Worm (Caenorhabditis elegans) whole organism, L4 larva: Measurements from ENCODE around the gene F47B8.14.

ENCODE experiments used
- F26F4.8 ChIP-seq: fragments of 200-800 bp; sonication (Bioruptor generic); conservative IDR thresholded peaks from 2 replicates; pipeline ENCODE4 v1.3.6; 2022; ENCODE audit warnings: missing genetic modification characterization, missing compliant biosample characterization
- R02D3.7 ChIP-seq: fragments of 150-350 bp; sonication (generic microtip); optimal IDR thresholded peaks from 3 replicates; lab custom pipeline; 2014; ENCODE audit warnings: missing biosample characterization, missing genetic modification characterization
- aha-1 ChIP-seq: fragments of 150-350 bp; peaks from one replicate; lab custom pipeline; 2014; ENCODE audit warnings: missing biosample characterization, missing genetic modification characterization
- aly-2 ChIP-seq: sonication (generic microtip); optimal IDR thresholded peaks from 2 replicates; lab custom pipeline; 2018; ENCODE audit warnings: missing biosample characterization, missing genetic modification characterization
- arid-1 ChIP-seq: fragments of 200-800 bp; sonication (Bioruptor generic); conservative IDR thresholded peaks from 2 replicates; pipeline ENCODE4 v1.3.6; 2022; ENCODE audit warnings: missing genetic modification reagents, missing genetic modification characterization, missing compliant biosample characterization
- attf-4 ChIP-seq: sonication (generic microtip); optimal IDR thresholded peaks from 3 replicates; lab custom pipeline; 2017; ENCODE audit warnings: missing biosample characterization, missing genetic modification characterization
- ceh-28 ChIP-seq: fragments of 150-350 bp; optimal IDR thresholded peaks from 2 replicates; lab custom pipeline; 2014; ENCODE audit warnings: missing biosample characterization, missing genetic modification reagents, missing genetic modification characterization
- ceh-32 ChIP-seq: sonication (generic microtip); optimal IDR thresholded peaks from 2 replicates; lab custom pipeline; 2016; ENCODE audit warnings: mild to moderate bottlenecking, missing genetic modification characterization, missing compliant biosample characterization; ENCODE audit not compliant: poor library complexity
- ceh-62 ChIP-seq: sonication (generic microtip); optimal IDR thresholded peaks from 2 replicates; lab custom pipeline; 2017; ENCODE audit warnings: missing biosample characterization, missing genetic modification characterization
- ctbp-1 ChIP-seq: fragments of 200-800 bp; sonication (Bioruptor generic); IDR thresholded peaks from 2 replicates; pipeline ENCODE4 v1.3.6; 2022; ENCODE audit warnings: missing genetic modification reagents, missing genetic modification characterization, missing compliant biosample characterization
- daf-16 ChIP-seq, 3 experiments: sonication (generic microtip); optimal IDR thresholded peaks; 2 replicates each; lab custom pipeline; 2016 to 2017; ENCODE audit warnings: missing genetic modification characterization in 3 of 3, missing genetic modification reagents in 3 of 3, mild to moderate bottlenecking in 2 of 3, missing compliant biosample characterization in 2 of 3, missing biosample characterization in 1 of 3, moderate library complexity in 1 of 3
- daf-8 ChIP-seq: fragments of 200-800 bp; sonication (Bioruptor generic); IDR thresholded peaks from 2 replicates; pipeline ENCODE4 v1.3.6; 2022; ENCODE audit warnings: missing genetic modification characterization, missing compliant biosample characterization
- dmd-6 ChIP-seq: fragments of 200-800 bp; sonication (Bioruptor generic); IDR thresholded peaks from 2 replicates; pipeline ENCODE4 v1.3.6; 2022; ENCODE audit warnings: missing genetic modification reagents, missing genetic modification characterization, missing compliant biosample characterization
- dmd-8 ChIP-seq: fragments of 200-800 bp; sonication (Bioruptor generic); IDR thresholded peaks from 2 replicates; pipeline ENCODE4 v1.3.6; 2022; ENCODE audit warnings: missing genetic modification characterization, missing compliant biosample characterization
- egl-27 ChIP-seq: sonication (generic microtip); optimal IDR thresholded peaks from 3 replicates; lab custom pipeline; 2017; ENCODE audit warnings: missing biosample characterization, missing genetic modification reagents, missing genetic modification characterization
- hlh-30 ChIP-seq: sonication (generic microtip); optimal IDR thresholded peaks from 2 replicates; lab custom pipeline; 2017; ENCODE audit warnings: antibody characterized with exemption, mild to moderate bottlenecking, missing genetic modification characterization, missing compliant biosample characterization; ENCODE audit not compliant: insufficient read depth
- hmg-1.1 ChIP-seq: fragments of 200-800 bp; sonication (Bioruptor generic); IDR thresholded peaks from 2 replicates; pipeline ENCODE4 v1.3.6; 2022; ENCODE audit warnings: missing genetic modification reagents, missing genetic modification characterization, missing compliant biosample characterization
- lin-1 ChIP-seq: fragments of 200-800 bp; sonication (Bioruptor generic); IDR thresholded peaks from 2 replicates; pipeline ENCODE4 v1.3.6; 2022; ENCODE audit warnings: missing genetic modification reagents, missing genetic modification characterization, missing compliant biosample characterization
- lin-38 ChIP-seq: fragments of 200-800 bp; sonication (Bioruptor generic); IDR thresholded peaks from 2 replicates; pipeline ENCODE4 v1.3.6; 2022; ENCODE audit warnings: missing genetic modification reagents, missing genetic modification characterization, missing compliant biosample characterization
- madf-5 ChIP-seq, 2 experiments: fragments of 200-800 bp; sonication (Bioruptor generic); IDR thresholded peaks; 2 replicates each; pipeline ENCODE4 v1.3.6; 2022; ENCODE audit warnings: missing compliant biosample characterization in 2 of 2, missing genetic modification characterization in 2 of 2
- madf-9 ChIP-seq: fragments of 200-800 bp; sonication (Bioruptor generic); conservative IDR thresholded peaks from 2 replicates; pipeline ENCODE4 v1.3.6; 2022; ENCODE audit warnings: missing genetic modification reagents, missing genetic modification characterization, missing compliant biosample characterization
- mdl-1 ChIP-seq, 2 experiments: fragments of 150-350 bp in 1 of 2; sonication (generic microtip) in 1 of 2; optimal IDR thresholded peaks; 2 replicates each; lab custom pipeline; 2014 to 2017; ENCODE audit warnings: missing biosample characterization in 2 of 2, missing genetic modification characterization in 2 of 2
- mep-1 ChIP-seq: fragments of 150-350 bp; sonication (generic microtip); optimal IDR thresholded peaks from 3 replicates; lab custom pipeline; 2014; ENCODE audit warnings: missing biosample characterization, missing genetic modification characterization
- mxl-3 ChIP-seq: fragments of 200-800 bp; sonication (Bioruptor generic); optimal IDR thresholded peaks from 2 replicates; lab custom pipeline; 2018; ENCODE audit warnings: mild to moderate bottlenecking, missing genetic modification characterization, missing compliant biosample characterization
- nhr-10 ChIP-seq: fragments of 150-350 bp; optimal IDR thresholded peaks from 2 replicates; lab custom pipeline; 2014; ENCODE audit warnings: missing biosample characterization, missing genetic modification characterization
- nhr-111 ChIP-seq: fragments of 200-800 bp; sonication (Bioruptor generic); optimal IDR thresholded peaks from 2 replicates; lab custom pipeline; 2018; ENCODE audit warnings: mild to moderate bottlenecking, missing genetic modification characterization, missing compliant biosample characterization
- nhr-25 ChIP-seq: sonication (generic microtip); optimal IDR thresholded peaks from 2 replicates; lab custom pipeline; 2017; ENCODE audit warnings: missing genetic modification characterization, mild to moderate bottlenecking, missing compliant biosample characterization, antibody characterized with exemption, moderate library complexity, borderline replicate concordance; ENCODE audit not compliant: insufficient read depth
- nhr-28 ChIP-seq: fragments of 150-350 bp; optimal IDR thresholded peaks from 2 replicates; lab custom pipeline; 2014; ENCODE audit warnings: missing biosample characterization, missing genetic modification characterization
- nhr-41 ChIP-seq: fragments of 200-800 bp; sonication (Bioruptor generic); IDR thresholded peaks from 2 replicates; pipeline ENCODE4 v1.3.6; 2022; ENCODE audit warnings: missing genetic modification reagents, missing genetic modification characterization, missing compliant biosample characterization
- nhr-6 ChIP-seq: fragments of 150-350 bp; optimal IDR thresholded peaks from 2 replicates; lab custom pipeline; 2014; ENCODE audit warnings: missing biosample characterization, missing genetic modification characterization
- nhr-76 ChIP-seq: fragments of 150-350 bp; optimal IDR thresholded peaks from 2 replicates; lab custom pipeline; 2014; ENCODE audit warnings: missing biosample characterization, missing genetic modification characterization
- pha-4 ChIP-seq, 2 experiments: fragments of 150-350 bp in 1 of 2; fragments of 200-800 bp in 1 of 2; sonication (Bioruptor generic) in 1 of 2; IDR thresholded peaks in 1 of 2; optimal IDR thresholded peaks in 1 of 2; 2 replicates each; pipeline versions ENCODE4 v1.3.6 to Lab custom; 2014 to 2022; ENCODE audit warnings: missing genetic modification characterization in 2 of 2, missing genetic modification reagents in 2 of 2, missing biosample characterization in 1 of 2, missing compliant biosample characterization in 1 of 2
- pqm-1 ChIP-seq: sonication (generic microtip); optimal IDR thresholded peaks from 2 replicates; lab custom pipeline; 2017; ENCODE audit warnings: missing biosample characterization, missing genetic modification characterization
- rbr-2 ChIP-seq: sonication (generic microtip); optimal IDR thresholded peaks from 2 replicates; lab custom pipeline; 2016; ENCODE audit warnings: missing genotype, missing genetic modification characterization, missing compliant biosample characterization
- sdz-12 ChIP-seq: fragments of 200-800 bp; sonication (Bioruptor generic); optimal IDR thresholded peaks from 2 replicates; lab custom pipeline; 2018; ENCODE audit warnings: mild to moderate bottlenecking, missing genetic modification characterization, missing compliant biosample characterization
- skn-1 ChIP-seq: fragments of 150-350 bp; optimal IDR thresholded peaks from 2 replicates; lab custom pipeline; 2014; ENCODE audit warnings: missing biosample characterization, missing genetic modification characterization
- snpc-1.2 ChIP-seq: fragments of 200-800 bp; sonication (Bioruptor generic); IDR thresholded peaks from 2 replicates; pipeline ENCODE4 v1.3.6; 2022; ENCODE audit warnings: missing genetic modification reagents, missing genetic modification characterization, missing compliant biosample characterization
- spr-1 ChIP-seq: sonication (generic microtip); optimal IDR thresholded peaks from 2 replicates; lab custom pipeline; 2016; ENCODE audit warnings: mild to moderate bottlenecking, missing genetic modification characterization, missing compliant biosample characterization
- tra-1 ChIP-seq: fragments of 200-800 bp; sonication (Bioruptor generic); IDR thresholded peaks from 2 replicates; pipeline ENCODE4 v1.3.6; 2022; ENCODE audit warnings: missing genetic modification reagents, missing genetic modification characterization, missing compliant biosample characterization
- unc-130 ChIP-seq: sonication (generic microtip); optimal IDR thresholded peaks from 2 replicates; lab custom pipeline; 2016; ENCODE audit warnings: missing genetic modification reagents, missing genetic modification characterization, missing compliant biosample characterization
- vab-7 ChIP-seq: fragments of 200-800 bp; sonication (Bioruptor generic); IDR thresholded peaks from 2 replicates; pipeline ENCODE4 v1.3.6; 2022; ENCODE audit warnings: missing genetic modification reagents, missing genetic modification characterization, missing compliant biosample characterization
- zag-1 ChIP-seq: fragments of 150-350 bp; optimal IDR thresholded peaks from 2 replicates; lab custom pipeline; 2014; ENCODE audit warnings: missing biosample characterization, missing genetic modification characterization
- zfp-2 ChIP-seq: sonication (generic microtip); optimal IDR thresholded peaks from 2 replicates; lab custom pipeline; 2016; ENCODE audit warnings: mild to moderate bottlenecking, missing genetic modification characterization, missing compliant biosample characterization
- zip-11 ChIP-seq: fragments of 200-800 bp; sonication (Bioruptor generic); IDR thresholded peaks from 2 replicates; pipeline ENCODE4 v1.3.6; 2022; ENCODE audit warnings: missing genetic modification characterization, missing compliant biosample characterization
- ztf-11 ChIP-seq: fragments of 150-350 bp; optimal IDR thresholded peaks from 2 replicates; lab custom pipeline; 2014; ENCODE audit warnings: missing biosample characterization, missing genetic modification characterization
- ztf-7 ChIP-seq: fragments of 150-350 bp; optimal IDR thresholded peaks from 2 replicates; lab custom pipeline; 2014; ENCODE audit warnings: missing biosample characterization, missing genetic modification characterization

F47B8.14 gene

DNA sequence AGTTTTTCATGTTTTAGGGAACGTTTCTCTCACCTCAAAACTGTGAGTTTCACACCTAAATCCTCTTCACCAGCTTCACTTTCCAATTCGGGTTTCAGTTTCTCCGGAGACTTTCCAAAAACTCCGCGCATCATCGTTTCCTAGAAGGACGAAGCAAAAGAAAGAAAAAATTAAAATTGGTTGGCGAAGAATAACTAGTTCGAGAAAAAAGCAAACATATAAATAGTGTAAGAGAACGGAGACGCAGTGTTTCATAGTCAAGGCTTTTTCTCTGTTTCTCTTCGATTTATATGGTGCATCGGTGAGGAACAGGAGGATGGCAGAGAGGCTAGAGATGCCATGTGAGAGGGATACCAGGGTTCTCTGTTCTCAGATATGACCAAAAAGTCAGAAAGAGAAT lies 2.4 kb downstream of the F47B8.14 start, which contains the start of gene F47B8.3 (continued):
- TF ChIP-seq snpc-1.2: no peak
- peak; percentile 59 for TF ChIP-seq mep-1 (tag; lab: Kevin White, UChicago)

DNA sequence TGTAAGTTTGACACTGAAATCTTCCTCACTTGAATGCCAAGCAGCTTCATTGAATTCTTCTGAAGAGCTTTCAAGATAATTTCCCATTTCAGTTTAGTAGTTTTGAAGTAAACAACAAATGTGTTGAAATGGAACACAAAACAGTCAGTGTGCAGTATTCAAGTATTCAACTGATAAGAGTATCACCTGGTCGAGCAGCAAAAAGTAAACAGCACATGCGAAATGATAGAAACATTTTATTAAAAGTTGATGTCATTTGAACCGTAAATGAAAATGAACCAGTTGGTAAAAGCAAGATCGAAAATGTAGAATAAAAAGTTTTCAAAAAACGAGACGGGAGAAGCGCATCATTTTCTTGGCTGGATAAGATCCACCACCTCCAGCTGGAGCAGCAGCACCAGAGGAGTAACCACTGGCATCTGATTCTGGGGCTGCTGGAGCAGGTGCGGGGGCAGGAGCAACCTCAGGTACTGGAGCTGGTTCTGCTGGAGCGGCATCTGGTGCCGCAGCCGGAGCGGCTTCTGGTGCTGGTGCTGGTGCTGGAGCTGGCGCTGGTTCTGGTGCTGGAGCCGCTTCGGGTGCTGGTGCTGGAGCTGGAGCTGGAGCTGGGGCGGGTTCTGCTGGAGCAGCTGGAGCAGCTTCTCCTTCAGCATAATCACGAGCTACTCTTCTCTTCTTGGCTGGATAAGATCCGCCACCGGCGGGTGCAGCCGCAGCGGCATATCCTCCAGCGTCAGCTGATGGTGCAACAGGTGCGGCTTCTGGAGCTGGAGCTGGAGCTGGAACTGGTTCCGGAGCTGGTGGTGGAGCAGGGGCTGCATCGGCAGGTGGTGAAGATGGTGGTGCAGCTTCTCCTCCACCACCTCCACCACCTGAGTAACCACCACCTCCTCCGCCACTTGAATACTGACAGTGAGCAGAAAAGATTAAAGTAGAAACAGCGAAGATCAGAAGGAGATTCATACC lies 4.4 kb downstream of the F47B8.14 start, which contains the start of the genes F47B8.4 and F47B8.18:
Gene F47B8.4, minus strand, starts transcription at position 172 of the 966 bp plus-strand sequence.
Gene F47B8.18, minus strand, starts transcription at position 963 of the 966 bp plus-strand sequence.
- TF ChIP-seq nhr-41: 0 out of 2 replicates have a peak, but pooled peaks have one; percentile 6
- no peak for TF ChIP-seq zip-11 (GFP tag; lab: Robert Waterston, UW)
- no peak for TF ChIP-seq ceh-28
- peak in 1 of 2 experiments; percentile 53 for TF ChIP-seq mdl-1 (tag; optimal IDR thresholded peaks at IDR 0.05; lab: Kevin White, UChicago)
- no peak for TF ChIP-seq nhr-76 (tag; lab: Kevin White, UChicago)
- no peak for TF ChIP-seq snpc-1.2
- no peak for TF ChIP-seq zfp-2 (tag; lab: Kevin White, UChicago)
- TF ChIP-seq madf-9 (GFP tag; lab: Robert Waterston, UW): no peak
- no peak for TF ChIP-seq tra-1 (GFP tag; lab: Robert Waterston, UW)
- TF ChIP-seq egl-27: no peak
- TF ChIP-seq pqm-1: peak; percentile 83
- peak; percentile 45 for TF ChIP-seq hlh-30 (tag; lab: Kevin White, UChicago)
- no peak for TF ChIP-seq ctbp-1 (GFP tag; lab: Robert Waterston, UW)
- TF ChIP-seq zag-1: no peak
- no peak for TF ChIP-seq lin-38 (GFP tag; lab: Robert Waterston, UW)
- peak; percentile 90; the same call in 1 of the 2 replicates for TF ChIP-seq pha-4 (GFP tag; IDR thresholded peaks at IDR 0.05; lab: Robert Waterston, UW)
- TF ChIP-seq pha-4 (tag; optimal IDR thresholded peaks at IDR 0.05; lab: Kevin White, UChicago): no peak
- no peak for TF ChIP-seq ztf-11
- TF ChIP-seq spr-1 (tag; lab: Kevin White, UChicago): no peak
- TF ChIP-seq hmg-1.1: no peak
- TF ChIP-seq mxl-3 (GFP tag; lab: Kevin White, UChicago): peak; percentile 13
- TF ChIP-seq F26F4.8 (GFP tag; lab: Robert Waterston, UW): 0 out of 2 replicates have a peak, but pooled peaks have one; percentile 3
- TF ChIP-seq skn-1 (tag; lab: Kevin White, UChicago): no peak
- no peak for TF ChIP-seq unc-130 (GFP tag; lab: Kevin White, UChicago)
- TF ChIP-seq dmd-8 (GFP tag; lab: Robert Waterston, UW): no peak
- TF ChIP-seq ztf-7 (tag; lab: Kevin White, UChicago): no peak
- no peak for TF ChIP-seq nhr-111
- TF ChIP-seq nhr-6 (tag; lab: Kevin White, UChicago): no peak
- TF ChIP-seq nhr-10 (tag; lab: Kevin White, UChicago): no peak
- no peak for TF ChIP-seq daf-16 (GFP tag; optimal IDR thresholded peaks at IDR 0.05; lab: Kevin White, UChicago)
- peak; percentile 99 for TF ChIP-seq daf-16 (tag; optimal IDR thresholded peaks at IDR 0.05; lab: Kevin White, UChicago)
- TF ChIP-seq sdz-12 (GFP tag; lab: Kevin White, UChicago): no peak
- no peak for TF ChIP-seq ceh-62 (tag; lab: Kevin White, UChicago)
- no peak for TF ChIP-seq aly-2 (tag; lab: Kevin White, UChicago)
- no peak for TF ChIP-seq lin-1 (GFP tag; lab: Robert Waterston, UW)
- TF ChIP-seq nhr-25 (tag; lab: Kevin White, UChicago): no peak
- TF ChIP-seq rbr-2 (tag; lab: Kevin White, UChicago): no peak
- TF ChIP-seq dmd-6 (GFP tag; lab: Robert Waterston, UW): peak; percentile 44
- TF ChIP-seq nhr-28 (tag; lab: Kevin White, UChicago): peak; percentile 76
- no peak for TF ChIP-seq madf-5 (GFP tag; IDR thresholded peaks at IDR 0.05; lab: Robert Waterston, UW)
- TF ChIP-seq vab-7 (GFP tag; lab: Robert Waterston, UW): 0 out of 2 replicates have a peak, but pooled peaks have one; percentile 17
- peak; percentile 76 for TF ChIP-seq aha-1 (tag; lab: Kevin White, UChicago)
- TF ChIP-seq daf-8: no peak
- no peak for TF ChIP-seq arid-1
- TF ChIP-seq ceh-32 (tag; lab: Kevin White, UChicago): no peak
- no peak for TF ChIP-seq attf-4 (tag; lab: Kevin White, UChicago)
- TF ChIP-seq R02D3.7 (tag; lab: Kevin White, UChicago): no peak
